Fruit fly (Drosophila melanogaster) whole organism, adult: ENCODE results near the gene RhoBTB.

Experiments
- CG11617 ChIP-seq: fragments of 200-800 bp; sonication (Bioruptor generic); optimal IDR thresholded peaks from 2 replicates; lab custom pipeline; 2017; ENCODE audit warnings: mild to moderate bottlenecking, missing biosample characterization, missing genetic modification reagents, missing genetic modification characterization
- CG12768 ChIP-seq: fragments of 200-800 bp; sonication (Bioruptor generic); optimal IDR thresholded peaks from 2 replicates; lab custom pipeline; 2017; ENCODE audit warnings: missing biosample characterization, missing genetic modification characterization, mild to moderate bottlenecking, moderate library complexity, missing genetic modification reagents
- CG14711 ChIP-seq: fragments of 200-800 bp; sonication (Bioruptor generic); optimal IDR thresholded peaks from 2 replicates; lab custom pipeline; 2018; ENCODE audit warnings: missing biosample characterization, mild to moderate bottlenecking, missing genetic modification characterization, moderate library complexity
- CG1620 ChIP-seq: fragments of 200-800 bp; sonication (Bioruptor generic); optimal IDR thresholded peaks from 2 replicates; lab custom pipeline; 2016; ENCODE audit warnings: missing biosample characterization, missing genetic modification characterization
- CG33017 ChIP-seq: fragments of 200-800 bp; sonication (Bioruptor generic); optimal IDR thresholded peaks from 2 replicates; lab custom pipeline; 2018; ENCODE audit warnings: missing biosample characterization, mild to moderate bottlenecking, missing genetic modification characterization, moderate library complexity
- CG5204 ChIP-seq: fragments of 200-800 bp; sonication (Bioruptor generic); optimal IDR thresholded peaks from 2 replicates; lab custom pipeline; 2016; ENCODE audit warnings: missing biosample characterization, missing genetic modification characterization
- CG7045 ChIP-seq: fragments of 200-800 bp; sonication (Bioruptor generic); optimal IDR thresholded peaks from 2 replicates; lab custom pipeline; 2017; ENCODE audit warnings: missing biosample characterization, mild to moderate bottlenecking, missing genetic modification characterization
- CG7101 ChIP-seq: fragments of 200-800 bp; sonication (Bioruptor generic); optimal IDR thresholded peaks from 2 replicates; lab custom pipeline; 2018; ENCODE audit warnings: missing biosample characterization, mild to moderate bottlenecking, missing genetic modification characterization, moderate library complexity
- Clk ChIP-seq: fragments of 200-800 bp; sonication (Bioruptor generic); optimal IDR thresholded peaks from 2 replicates; lab custom pipeline; 2017; ENCODE audit warnings: missing biosample characterization, missing genetic modification characterization
- Crg-1 ChIP-seq: fragments of 200-800 bp; sonication (Bioruptor generic); optimal IDR thresholded peaks from 2 replicates; lab custom pipeline; 2016; ENCODE audit warnings: missing biosample characterization, missing genetic modification characterization
- Hr96 ChIP-seq: fragments of 200-800 bp; sonication (Bioruptor generic); optimal IDR thresholded peaks from 2 replicates; lab custom pipeline; 2016; ENCODE audit warnings: missing biosample characterization, missing genetic modification characterization
- Mnt ChIP-seq: fragments of 200-800 bp; sonication (Bioruptor generic); optimal IDR thresholded peaks from 2 replicates; lab custom pipeline; 2016; ENCODE audit warnings: missing biosample characterization, mild to moderate bottlenecking, missing genetic modification characterization
- bab1 ChIP-seq: fragments of 200-800 bp; sonication (Bioruptor generic); optimal IDR thresholded peaks from 3 replicates; lab custom pipeline; 2019; ENCODE audit warnings: missing biosample characterization, mild to moderate bottlenecking, missing genetic modification characterization, moderate library complexity
- cic ChIP-seq: fragments of 200-800 bp; sonication (Bioruptor generic); optimal IDR thresholded peaks from 2 replicates; lab custom pipeline; 2017; ENCODE audit warnings: missing biosample characterization, mild to moderate bottlenecking, missing genetic modification characterization, moderate library complexity
- cnc ChIP-seq, 2 experiments: fragments of >200 bp; optimal IDR thresholded peaks; 2 replicates each; lab custom pipeline; 2017
- kay ChIP-seq: fragments of 200-800 bp; sonication (Bioruptor generic); peaks from one replicate; lab custom pipeline; 2016; ENCODE audit warnings: missing biosample characterization, missing genetic modification characterization, borderline replicate concordance
- ovo ChIP-seq: fragments of 200-800 bp; sonication (Bioruptor generic); optimal IDR thresholded peaks from 2 replicates; lab custom pipeline; 2016; ENCODE audit warnings: missing biosample characterization, missing genetic modification characterization
- pad ChIP-seq: fragments of 200-800 bp; sonication (Bioruptor generic); optimal IDR thresholded peaks from 3 replicates; lab custom pipeline; 2017; ENCODE audit warnings: missing biosample characterization, missing genetic modification characterization, mild to moderate bottlenecking, moderate library complexity, missing genetic modification reagents
- tj ChIP-seq: fragments of 200-800 bp; sonication (Bioruptor generic); optimal IDR thresholded peaks from 3 replicates; lab custom pipeline; 2017; ENCODE audit warnings: missing biosample characterization, mild to moderate bottlenecking, missing genetic modification characterization, moderate library complexity
- toe ChIP-seq: fragments of 200-800 bp; sonication (Bioruptor generic); optimal IDR thresholded peaks from 2 replicates; lab custom pipeline; 2016; ENCODE audit warnings: missing biosample characterization, missing genetic modification characterization

Gene RhoBTB

DNA sequence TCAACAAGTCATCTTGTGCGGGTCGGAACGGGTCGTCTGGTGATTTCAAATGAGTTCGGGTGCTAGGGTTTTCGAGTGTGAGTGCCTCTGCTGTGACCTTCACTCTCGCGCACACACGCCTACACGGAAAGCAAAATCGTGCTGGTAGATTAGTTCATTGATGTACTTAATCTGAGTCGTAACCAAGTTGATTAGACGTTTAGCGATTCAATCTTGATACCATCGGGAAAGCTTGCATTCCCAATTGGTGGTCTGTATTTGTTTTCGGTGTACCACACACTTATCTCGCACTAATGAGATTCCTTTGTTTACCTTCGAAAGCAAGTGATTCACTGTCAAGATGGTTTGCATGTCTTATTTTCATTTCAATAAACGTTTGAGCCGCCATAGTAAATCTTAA, 12.9 kb downstream of the RhoBTB start:
- TF ChIP-seq CG12768 (GFP tag; lab: Kevin White, UChicago), result no peak
- TF ChIP-seq CG5204 (GFP tag; lab: Kevin White, UChicago), result no peak
- TF ChIP-seq tj (GFP tag; lab: Kevin White, UChicago), result no peak
- TF ChIP-seq bab1 (GFP tag; lab: Kevin White, UChicago), result no peak
- no peak for TF ChIP-seq toe
- TF ChIP-seq pad (GFP tag; lab: Kevin White, UChicago), result no peak
- peak; percentile 50 for TF ChIP-seq Mnt (GFP tag; lab: Kevin White, UChicago)
- TF ChIP-seq Clk (GFP tag; lab: Kevin White, UChicago), result no peak
- peak; percentile 94 for TF ChIP-seq kay
- TF ChIP-seq CG7101 (tag; lab: Kevin White, UChicago), result peak; percentile 41
- no peak for TF ChIP-seq cnc (optimal IDR thresholded peaks at IDR 0.05; lab: Kevin White, UChicago)
- TF ChIP-seq CG14711 (tag; lab: Kevin White, UChicago), result peak; percentile 21
- peak; percentile 41 for TF ChIP-seq CG33017 (tag; lab: Kevin White, UChicago)
- no peak for TF ChIP-seq CG7045
- no peak for TF ChIP-seq CG1620 (GFP tag; lab: Kevin White, UChicago)
- TF ChIP-seq Hr96, result no peak
- no peak for TF ChIP-seq Crg-1 (GFP tag; lab: Kevin White, UChicago)
- TF ChIP-seq ovo (GFP tag; lab: Kevin White, UChicago), result no peak
- TF ChIP-seq CG11617 (GFP tag; lab: Kevin White, UChicago), result no peak
- TF ChIP-seq cic (GFP tag; lab: Kevin White, UChicago), result peak; percentile 89

DNA sequence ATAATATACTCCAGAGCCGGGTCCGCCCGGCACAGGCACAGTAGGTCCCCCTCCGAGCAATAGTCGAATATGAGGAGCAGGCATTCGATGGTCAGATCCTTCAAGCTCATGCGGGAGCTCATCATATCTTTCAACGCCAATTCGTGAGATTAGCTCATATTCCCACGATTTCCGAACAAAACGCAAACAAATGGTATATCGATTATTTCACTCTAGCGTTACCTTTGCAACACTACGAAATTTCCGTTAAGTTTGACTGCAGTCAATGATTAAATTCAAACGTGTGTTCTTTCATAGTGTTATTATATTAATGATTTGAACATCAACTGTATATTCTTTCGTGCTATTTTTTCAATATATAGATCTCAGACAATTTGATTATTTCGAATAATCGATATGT, 17.3 kb downstream of the RhoBTB start, which contains the start of gene CG33969:
CG33969 (minus strand) TSS at position 197 of the 400 bp plus-strand sequence.
- TF ChIP-seq kay (peak; percentile 49), Crg-1 (GFP tag; lab: Kevin White, UChicago) (peak; percentile 18), CG7101 (tag; lab: Kevin White, UChicago) (peak; percentile 22), bab1 (GFP tag; lab: Kevin White, UChicago) (peak; percentile 36), CG14711 (tag; lab: Kevin White, UChicago) (no peak), tj (GFP tag; lab: Kevin White, UChicago) (peak; percentile 2), CG1620 (GFP tag; lab: Kevin White, UChicago) (peak; percentile 5), pad (GFP tag; lab: Kevin White, UChicago) (peak; percentile 29), toe (no peak)

DNA sequence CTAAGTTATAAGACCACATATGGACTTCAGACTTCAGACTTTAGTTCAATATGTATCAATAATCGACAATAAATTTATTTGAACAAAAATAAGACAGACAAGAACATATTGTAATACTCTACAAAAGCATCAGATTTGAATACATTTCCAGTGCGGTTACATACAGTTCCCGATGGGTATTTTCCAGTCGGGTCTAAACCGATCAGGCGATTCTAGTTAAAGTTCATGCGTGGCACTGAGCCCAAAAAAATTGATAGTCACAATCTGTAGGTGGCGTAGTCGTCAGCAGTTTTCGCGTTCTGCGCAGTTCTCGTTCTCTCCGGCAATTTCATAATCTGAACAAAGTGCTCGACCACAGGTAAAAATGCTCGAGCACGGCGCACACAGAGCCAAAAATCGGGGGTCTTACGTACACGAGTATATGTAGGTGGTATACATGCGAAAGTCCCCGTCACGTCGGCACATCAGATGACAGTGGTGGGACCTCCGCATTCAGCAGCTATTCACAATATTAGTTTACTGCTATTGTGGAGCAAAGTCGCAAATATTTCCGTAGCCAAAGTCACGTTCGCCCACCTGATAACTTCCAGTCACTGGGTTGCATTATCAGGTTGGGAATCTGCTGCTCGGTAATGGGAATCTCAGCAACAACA, 19.3 kb downstream of the RhoBTB start:
- TF ChIP-seq Hr96 (peak; percentile 18), bab1 (GFP tag; lab: Kevin White, UChicago) (peak; percentile 66), CG14711 (tag; lab: Kevin White, UChicago) (no peak), CG1620 (GFP tag; lab: Kevin White, UChicago) (no peak), toe (no peak), kay (peak; percentile 52), CG7045 (peak; percentile 30), cic (GFP tag; lab: Kevin White, UChicago) (peak; percentile 94), cnc (optimal IDR thresholded peaks at IDR 0.05; lab: Kevin White, UChicago) (peak in 1 of 2 experiments; percentile 29), CG33017 (tag; lab: Kevin White, UChicago) (peak; percentile 60), CG11617 (GFP tag; lab: Kevin White, UChicago) (peak; percentile 55), tj (GFP tag; lab: Kevin White, UChicago) (peak; percentile 95), CG5204 (GFP tag; lab: Kevin White, UChicago) (peak; percentile 38), ovo (GFP tag; lab: Kevin White, UChicago) (no peak), pad (GFP tag; lab: Kevin White, UChicago) (peak; percentile 50), Clk (GFP tag; lab: Kevin White, UChicago) (peak; percentile 46), Mnt (GFP tag; lab: Kevin White, UChicago) (peak; percentile 72), CG7101 (tag; lab: Kevin White, UChicago) (peak; percentile 66), CG12768 (GFP tag; lab: Kevin White, UChicago) (peak; percentile 93), Crg-1 (GFP tag; lab: Kevin White, UChicago) (no peak)

DNA sequence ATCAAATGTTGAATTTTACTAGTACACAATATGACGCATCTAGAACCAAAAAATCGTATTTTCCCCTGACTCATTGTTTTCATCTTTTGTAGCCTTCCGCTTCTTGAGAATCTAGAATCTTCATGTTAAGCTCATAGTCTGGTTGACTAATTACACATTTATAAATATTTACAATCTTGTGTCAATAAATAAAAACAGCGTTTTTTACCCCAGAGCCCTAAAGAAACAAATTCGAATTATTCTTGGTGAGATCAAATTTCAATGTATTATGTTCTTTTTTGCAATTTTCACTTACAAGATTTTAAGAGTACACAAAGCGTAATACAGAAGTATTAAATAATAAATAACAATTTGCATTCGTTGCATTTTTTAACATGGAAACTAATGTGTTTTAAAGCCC, 20.0 kb downstream of the RhoBTB start:
- TF ChIP-seq CG5204 (GFP tag; lab: Kevin White, UChicago), result no peak
- TF ChIP-seq kay, result peak; percentile 95
- TF ChIP-seq Hr96, result no peak

DNA sequence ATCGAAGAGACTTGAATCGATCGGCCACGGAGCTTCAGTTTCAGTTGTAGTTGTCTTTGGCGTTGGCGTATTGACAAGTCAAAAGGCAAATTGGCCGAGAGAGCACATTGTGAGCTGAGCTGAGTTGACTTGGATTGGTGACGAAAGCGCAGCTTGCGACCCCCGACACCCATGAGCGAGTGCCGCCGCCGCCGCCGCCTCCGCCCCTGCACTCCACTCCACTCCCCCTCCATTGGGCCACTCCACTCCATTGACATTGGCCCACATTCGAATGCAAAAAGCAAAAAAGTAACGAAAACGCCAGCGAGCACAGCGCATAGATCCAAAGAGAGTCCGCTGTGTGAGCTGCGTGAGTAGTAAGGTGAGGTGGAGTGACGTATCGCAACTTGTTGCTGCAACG, 21.7 kb downstream of the RhoBTB start:
- peak; percentile 43 for TF ChIP-seq tj (GFP tag; lab: Kevin White, UChicago)
- no peak for TF ChIP-seq CG33017 (tag; lab: Kevin White, UChicago)

DNA sequence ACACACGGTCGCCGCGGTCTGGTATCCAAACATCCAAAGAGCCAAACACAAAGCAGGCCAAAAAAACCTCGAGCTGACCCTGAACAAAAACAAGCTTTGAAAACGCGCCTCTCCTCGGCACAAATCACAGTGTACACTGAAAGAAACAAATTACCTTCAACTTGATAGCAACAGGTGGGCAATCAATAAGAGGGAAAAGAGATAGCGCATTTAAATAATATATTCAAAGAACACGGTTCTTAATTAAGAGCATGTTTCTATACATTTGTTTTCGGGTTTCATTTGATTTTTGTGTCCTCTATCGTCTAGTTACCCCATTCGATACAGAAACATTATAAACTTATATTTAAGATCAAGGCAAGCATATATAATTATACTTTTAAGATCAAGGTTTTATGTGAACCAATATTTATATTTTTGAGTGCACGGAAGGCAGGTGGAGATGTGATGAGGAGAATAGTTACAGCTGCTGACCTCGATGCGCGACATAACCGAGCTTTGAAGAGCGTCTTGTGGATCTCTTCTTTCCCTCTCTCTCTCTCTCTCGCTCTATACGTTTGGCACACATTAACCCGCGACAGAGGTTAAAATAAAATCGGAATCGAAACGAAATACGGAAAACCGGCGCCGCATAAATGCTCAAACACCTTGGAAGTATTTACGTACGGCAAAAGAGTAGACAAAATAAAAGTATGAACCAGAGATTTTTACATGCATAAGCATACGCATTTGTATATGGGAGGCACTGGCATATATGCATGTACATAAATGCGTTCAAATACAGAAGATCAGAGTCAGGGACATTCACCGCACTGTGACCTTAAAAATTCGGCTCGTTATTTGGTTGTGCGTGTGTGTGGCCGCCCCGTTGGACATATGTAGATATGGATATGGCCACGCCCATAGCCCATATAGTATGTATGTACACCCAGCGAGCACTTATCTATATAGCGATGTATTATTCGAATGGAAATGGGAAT, 22.5 kb downstream of the RhoBTB start:
- TF ChIP-seq CG1620 (GFP tag; lab: Kevin White, UChicago) (peak; percentile 4), pad (GFP tag; lab: Kevin White, UChicago) (no peak), ovo (GFP tag; lab: Kevin White, UChicago) (no peak), cic (GFP tag; lab: Kevin White, UChicago) (no peak), tj (GFP tag; lab: Kevin White, UChicago) (no peak), CG33017 (tag; lab: Kevin White, UChicago) (peak; percentile 44), Clk (GFP tag; lab: Kevin White, UChicago) (peak; percentile 36), CG7045 (peak; percentile 32), CG7101 (tag; lab: Kevin White, UChicago) (peak; percentile 46), CG14711 (tag; lab: Kevin White, UChicago) (peak; percentile 30), bab1 (GFP tag; lab: Kevin White, UChicago) (peak; percentile 62), CG12768 (GFP tag; lab: Kevin White, UChicago) (peak; percentile 12), CG11617 (GFP tag; lab: Kevin White, UChicago) (peak; percentile 34), kay (no peak), CG5204 (GFP tag; lab: Kevin White, UChicago) (peak; percentile 60), cnc (optimal IDR thresholded peaks at IDR 0.05; lab: Kevin White, UChicago) (no peak), Mnt (GFP tag; lab: Kevin White, UChicago) (no peak), Crg-1 (GFP tag; lab: Kevin White, UChicago) (no peak), Hr96 (no peak), toe (peak; percentile 15)
